Fruit fly (Drosophila melanogaster) whole organism, embryonic: ENCODE measurements around the gene Nle.

Experiments
- Atf3 ChIP-seq: fragments of 200-800 bp; sonication (Bioruptor generic); optimal IDR thresholded peaks from 3 replicates; lab custom pipeline; 2016; ENCODE audit warnings: missing biosample characterization, missing genetic modification characterization
- CG10147 ChIP-seq: fragments of 200-800 bp; sonication (Bioruptor generic); optimal IDR thresholded peaks from 2 replicates; lab custom pipeline; 2019; ENCODE audit warnings: missing biosample characterization, mild to moderate bottlenecking, missing genetic modification characterization, moderate library complexity
- CG10654 ChIP-seq: fragments of 200-800 bp; sonication (Bioruptor generic); optimal IDR thresholded peaks from 2 replicates; lab custom pipeline; 2016; ENCODE audit warnings: missing biosample characterization, missing genetic modification characterization
- CG1792 ChIP-seq: fragments of 200-800 bp; sonication (Bioruptor generic); optimal IDR thresholded peaks from 2 replicates; lab custom pipeline; 2016; ENCODE audit warnings: missing biosample characterization, missing genetic modification characterization
- CG18011 ChIP-seq: fragments of 200-800 bp; sonication (Bioruptor generic); optimal IDR thresholded peaks from 2 replicates; lab custom pipeline; 2017; ENCODE audit warnings: missing biosample characterization, missing genetic modification characterization, mild to moderate bottlenecking, moderate library complexity, missing genotype
- CG18764 ChIP-seq: fragments of 200-800 bp; sonication (Bioruptor generic); optimal IDR thresholded peaks from 3 replicates; lab custom pipeline; 2016; ENCODE audit warnings: missing biosample characterization, missing genetic modification characterization
- CG2129 ChIP-seq: fragments of 200-800 bp; sonication (Bioruptor generic); IDR thresholded peaks from 2 replicates; pipeline ENCODE4 v1.3.6; 2022; ENCODE audit warnings: missing biosample characterization, missing genetic modification characterization; ENCODE audit not compliant: partially characterized antibody
- CG31224 ChIP-seq: fragments of 200-800 bp; sonication (Bioruptor generic); IDR thresholded peaks from 2 replicates; pipeline ENCODE4 v1.3.6; 2022; ENCODE audit warnings: missing biosample characterization, missing genetic modification characterization
- CG32772 ChIP-seq: fragments of 200-800 bp; sonication (Bioruptor generic); IDR thresholded peaks from 2 replicates; pipeline ENCODE4 v1.3.6; 2022; ENCODE audit warnings: missing biosample characterization, missing genetic modification characterization
- CG33213 ChIP-seq: fragments of 200-800 bp; sonication (Bioruptor generic); optimal IDR thresholded peaks from 3 replicates; lab custom pipeline; 2016; ENCODE audit warnings: missing biosample characterization, missing genetic modification characterization
- CG5180 ChIP-seq: fragments of 200-800 bp; sonication (Bioruptor generic); optimal IDR thresholded peaks from 3 replicates; lab custom pipeline; 2017; ENCODE audit warnings: missing biosample characterization, missing genetic modification characterization, mild to moderate bottlenecking, moderate library complexity, missing genetic modification reagents
- CG5953 ChIP-seq: fragments of 200-800 bp; sonication (Bioruptor generic); IDR thresholded peaks from 2 replicates; pipeline ENCODE4 v1.3.6; 2022; ENCODE audit warnings: missing biosample characterization, missing genetic modification characterization
- CG8388 ChIP-seq: fragments of 200-800 bp; sonication (Bioruptor generic); optimal IDR thresholded peaks from 2 replicates; lab custom pipeline; 2019; ENCODE audit warnings: missing biosample characterization, mild to moderate bottlenecking, missing genetic modification characterization, moderate library complexity
- CG9797 ChIP-seq: fragments of 200-800 bp; sonication (Bioruptor generic); optimal IDR thresholded peaks from 3 replicates; lab custom pipeline; 2018; ENCODE audit warnings: missing biosample characterization, mild to moderate bottlenecking, missing genetic modification characterization
- Dek ChIP-seq: fragments of 200-800 bp; sonication (Bioruptor generic); optimal IDR thresholded peaks from 3 replicates; lab custom pipeline; 2019; ENCODE audit warnings: missing biosample characterization, mild to moderate bottlenecking, missing genetic modification characterization, moderate library complexity
- HHEX ChIP-seq: fragments of 200-800 bp; sonication (Bioruptor generic); optimal IDR thresholded peaks from 3 replicates; lab custom pipeline; 2017; ENCODE audit warnings: missing biosample characterization, mild to moderate bottlenecking, missing genetic modification characterization, missing genetic modification reagents
- Kr ChIP-seq: fragments of 200-800 bp; sonication (Bioruptor generic); optimal IDR thresholded peaks from 2 replicates; lab custom pipeline; 2017; ENCODE audit warnings: missing biosample characterization, mild to moderate bottlenecking, missing genetic modification characterization
- Lim3 ChIP-seq: fragments of 200-800 bp; sonication (Bioruptor generic); IDR thresholded peaks from 2 replicates; pipeline ENCODE4 v1.3.6; 2022; ENCODE audit warnings: missing biosample characterization, missing genetic modification characterization
- Med ChIP-seq: fragments of 200-800 bp; sonication (Bioruptor generic); peaks from one replicate; lab custom pipeline; 2016; ENCODE audit warnings: missing biosample characterization, missing genetic modification characterization, mild to moderate bottlenecking, inconsistent platforms, moderate library complexity
- NFAT ChIP-seq: fragments of 200-800 bp; sonication (Bioruptor generic); IDR thresholded peaks from 2 replicates; pipeline ENCODE4 v1.3.6; 2022; ENCODE audit warnings: missing biosample characterization, missing genetic modification characterization
- Nf-YB ChIP-seq: fragments of 200-800 bp; sonication (Bioruptor generic); optimal IDR thresholded peaks from 3 replicates; lab custom pipeline; 2019; ENCODE audit warnings: missing biosample characterization, mild to moderate bottlenecking, missing genetic modification characterization, moderate library complexity
- Nf-YC ChIP-seq: fragments of 200-800 bp; optimal IDR thresholded peaks from 3 replicates; lab custom pipeline; 2019; ENCODE audit warnings: missing biosample characterization, mild to moderate bottlenecking, missing genetic modification characterization, moderate library complexity
- Spps ChIP-seq: fragments of 200-800 bp; sonication (Bioruptor generic); optimal IDR thresholded peaks from 2 replicates; lab custom pipeline; 2018; ENCODE audit warnings: missing biosample characterization, mild to moderate bottlenecking, missing genetic modification characterization
- Stat92E ChIP-seq, 3 experiments: fragments of >200 bp in 2 of 3; fragments of 200-800 bp in 1 of 3; sonication (Bioruptor generic) in 1 of 3; optimal IDR thresholded peaks; 2 replicates each; lab custom pipeline; 2017 to 2019; ENCODE audit warnings: missing biosample characterization in 3 of 3, missing genetic modification characterization in 3 of 3, mild to moderate bottlenecking in 1 of 3, moderate library complexity in 1 of 3
- Trl ChIP-seq, 3 experiments: fragments of >200 bp in 2 of 3; fragments of 200-800 bp in 1 of 3; sonication (Bioruptor generic) in 1 of 3; optimal IDR thresholded peaks; 2 replicates in 1 of 3; 3 replicates in 2 of 3; lab custom pipeline; 2016 to 2017; ENCODE audit warnings: missing biosample characterization in 1 of 3, missing genetic modification characterization in 1 of 3
- bcd ChIP-seq: fragments of 200-800 bp; sonication (Bioruptor generic); optimal IDR thresholded peaks from 2 replicates; lab custom pipeline; 2017; ENCODE audit warnings: missing biosample characterization, mild to moderate bottlenecking, missing genetic modification characterization
- bowl ChIP-seq: fragments of 200-800 bp; sonication (Bioruptor generic); IDR thresholded peaks from 2 replicates; pipeline ENCODE4 v1.3.6; 2022; ENCODE audit warnings: missing biosample characterization, missing genetic modification characterization
- caup ChIP-seq: fragments of 200-800 bp; sonication (Bioruptor generic); optimal IDR thresholded peaks from 3 replicates; lab custom pipeline; 2017; ENCODE audit warnings: missing biosample characterization, mild to moderate bottlenecking, missing genetic modification characterization, moderate library complexity; ENCODE audit not compliant: severe bottlenecking
- crol ChIP-seq: fragments of 200-800 bp; sonication (Bioruptor generic); IDR thresholded peaks from 2 replicates; pipeline ENCODE4 v1.3.6; 2022; ENCODE audit warnings: missing biosample characterization, missing genetic modification characterization
- da ChIP-seq: fragments of 200-800 bp; sonication (Bioruptor generic); optimal IDR thresholded peaks from 2 replicates; lab custom pipeline; 2016; ENCODE audit warnings: missing biosample characterization, missing genetic modification characterization
- fru ChIP-seq: fragments of >200 bp; optimal IDR thresholded peaks from 2 replicates; lab custom pipeline; 2017
- fu2 ChIP-seq: fragments of 200-800 bp; sonication (Bioruptor generic); optimal IDR thresholded peaks from 2 replicates; lab custom pipeline; 2016; ENCODE audit warnings: missing biosample characterization, missing genetic modification characterization
- gem ChIP-seq: fragments of 200-800 bp; sonication (Bioruptor generic); optimal IDR thresholded peaks from 2 replicates; lab custom pipeline; 2019; ENCODE audit warnings: missing biosample characterization, mild to moderate bottlenecking, missing genetic modification characterization, moderate library complexity
- gt ChIP-seq: fragments of 200-800 bp; sonication (Bioruptor generic); IDR thresholded peaks from 2 replicates; pipeline ENCODE4 v1.3.6; 2022; ENCODE audit warnings: missing biosample characterization, missing genetic modification characterization
- jing ChIP-seq: fragments of 200-800 bp; sonication (Bioruptor generic); optimal IDR thresholded peaks from 2 replicates; lab custom pipeline; 2018; ENCODE audit warnings: missing biosample characterization, mild to moderate bottlenecking, missing genetic modification characterization
- pfk ChIP-seq: fragments of 200-800 bp; sonication (Bioruptor generic); optimal IDR thresholded peaks from 2 replicates; lab custom pipeline; 2018; ENCODE audit warnings: missing biosample characterization, mild to moderate bottlenecking, missing genetic modification characterization, moderate library complexity
- pita ChIP-seq: fragments of 200-800 bp; sonication (Bioruptor generic); optimal IDR thresholded peaks from 2 replicates; lab custom pipeline; 2017; ENCODE audit warnings: missing biosample characterization, mild to moderate bottlenecking, missing genetic modification characterization
- repo ChIP-seq: fragments of 200-800 bp; sonication (Bioruptor generic); optimal IDR thresholded peaks from 2 replicates; lab custom pipeline; 2016; ENCODE audit warnings: missing biosample characterization, missing genetic modification characterization
- schlank ChIP-seq: fragments of 200-800 bp; sonication (Bioruptor generic); optimal IDR thresholded peaks from 2 replicates; lab custom pipeline; 2018; ENCODE audit warnings: missing biosample characterization, mild to moderate bottlenecking, missing genetic modification characterization
- seq ChIP-seq: fragments of 200-800 bp; sonication (Bioruptor generic); IDR thresholded peaks from 2 replicates; pipeline ENCODE4 v1.3.6; 2022; ENCODE audit warnings: missing biosample characterization, missing genetic modification characterization
- sqz ChIP-seq: fragments of 200-800 bp; sonication (Bioruptor generic); optimal IDR thresholded peaks from 3 replicates; lab custom pipeline; 2018; ENCODE audit warnings: missing biosample characterization, mild to moderate bottlenecking, missing genetic modification characterization
- tgo ChIP-seq: fragments of 200-800 bp; sonication (Bioruptor generic); IDR thresholded peaks from 3 replicates; pipeline ENCODE4 v1.3.6; 2022; ENCODE audit warnings: missing biosample characterization, missing genetic modification characterization
- toy ChIP-seq: fragments of 200-800 bp; sonication (Bioruptor generic); IDR thresholded peaks from 2 replicates; pipeline ENCODE4 v1.3.6; 2022; ENCODE audit warnings: missing biosample characterization, missing genetic modification characterization
- ttk ChIP-seq: fragments of 200-800 bp; sonication (Bioruptor generic); IDR thresholded peaks from 2 replicates; pipeline ENCODE4 v2.1.2; 2022; ENCODE audit warnings: missing biosample characterization, missing genetic modification characterization
- zen ChIP-seq: fragments of 200-800 bp; sonication (Bioruptor generic); optimal IDR thresholded peaks from 3 replicates; lab custom pipeline; 2018; ENCODE audit warnings: missing biosample characterization, mild to moderate bottlenecking, missing genetic modification characterization, moderate library complexity

Gene Nle

dm6 chr2L:591511-591910 is 23.6 kb upstream of the Nle start (continued):
- TF ChIP-seq ttk (GFP tag; lab: Robert Waterston, UW) (no peak), CG5953 (GFP tag; lab: Robert Waterston, UW) (no peak)

dm6 chr2L:585268-585667 is 17.3 kb upstream of the Nle start:
- TF ChIP-seq jing (GFP tag; lab: Kevin White, UChicago) (no peak), seq (GFP tag; lab: Robert Waterston, UW) (peak; percentile 81), crol (GFP tag; lab: Robert Waterston, UW) (peak; percentile 49), Nf-YB (GFP tag; lab: Kevin White, UChicago) (peak; percentile 95), Nf-YC (tag; lab: Kevin White, UChicago) (peak; percentile 95), CG10654 (GFP tag; lab: Kevin White, UChicago) (no peak), Trl (optimal IDR thresholded peaks at IDR 0.05; lab: Kevin White, UChicago) (peak; percentile 24 to 33), Trl (GFP tag; optimal IDR thresholded peaks at IDR 0.05; lab: Kevin White, UChicago) (no peak)

- TF ChIP-seq CG1792 (GFP tag; lab: Kevin White, UChicago) (no peak), CG5953 (GFP tag; lab: Robert Waterston, UW) (no peak), Stat92E (GFP tag; optimal IDR thresholded peaks at IDR 0.05; lab: Kevin White, UChicago) (no peak), Med (no peak), da (GFP tag; lab: Kevin White, UChicago) (no peak), schlank (no peak), gt (GFP tag; lab: Robert Waterston, UW) (no peak), Spps (tag; lab: Kevin White, UChicago) (no peak), CG9797 (no peak), zen (tag; lab: Kevin White, UChicago) (no peak), CG2129 (GFP tag; lab: Robert Waterston, UW) (no peak), NFAT (GFP tag; lab: Robert Waterston, UW) (no peak), CG32772 (GFP tag; lab: Robert Waterston, UW) (no peak), gem (tag; lab: Kevin White, UChicago) (no peak), CG31224 (GFP tag; lab: Robert Waterston, UW) (no peak)
Measured at dm6 chr2L:577186-577585, 9.3 kb upstream of the Nle start, which contains the start of gene Pph13. Gene Pph13 (plus strand): TSS chr2L:577486.

dm6 chr2L:576559-577184 is 8.8 kb upstream of the Nle start, which contains the start of gene Ptth:
Gene Ptth (minus strand): TSS chr2L:576896.
- TF ChIP-seq CG33213 (GFP tag; lab: Kevin White, UChicago) (no peak), repo (GFP tag; lab: Kevin White, UChicago) (no peak), caup (GFP tag; lab: Kevin White, UChicago) (no peak), CG5180 (GFP tag; lab: Kevin White, UChicago) (no peak), Atf3 (GFP tag; lab: Kevin White, UChicago) (no peak), CG18011 (GFP tag; lab: Kevin White, UChicago) (no peak), toy (GFP tag; lab: Robert Waterston, UW) (no peak), Lim3 (GFP tag; lab: Robert Waterston, UW) (no peak), CG8388 (GFP tag; lab: Kevin White, UChicago) (no peak), pita (GFP tag; lab: Kevin White, UChicago) (peak; percentile 39), Kr (GFP tag; lab: Kevin White, UChicago) (no peak), bcd (GFP tag; lab: Kevin White, UChicago) (no peak), bowl (GFP tag; lab: Robert Waterston, UW) (no peak), HHEX (no peak), sqz (GFP tag; lab: Kevin White, UChicago) (no peak), seq (GFP tag; lab: Robert Waterston, UW) (no peak), fu2 (GFP tag; lab: Kevin White, UChicago) (no peak), Dek (no peak), NFAT (GFP tag; lab: Robert Waterston, UW) (no peak), CG10147 (GFP tag; lab: Kevin White, UChicago) (no peak), fru (lab: Kevin White, UChicago) (no peak), pfk (no peak), tgo (no peak), CG18764 (GFP tag; lab: Kevin White, UChicago) (no peak)
